Worm (Caenorhabditis elegans): Measurements from ENCODE around the gene idpp-13.
A peak's percentile ranks its signal among the peaks of the same experiment; 100 is the strongest.

The idpp-13 gene

ce11 chrIII:952184-952583 is 35.4 kb upstream of the idpp-13 start, which contains the start of gene fbxa-10:
fbxa-10 (plus strand) TSS chrIII:952390.
- TF ChIP-seq ces-1 (GFP tag; optimal IDR thresholded peaks at IDR 0.05) (peak; percentile 52), drap-1 (GFP tag; optimal IDR thresholded peaks at IDR 0.05) (no peak), unc-120 (tag; optimal IDR thresholded peaks at IDR 0.05; ENCODE audit: poor library complexity, severe bottlenecking) (peak; percentile 68), mab-5 (tag; optimal IDR thresholded peaks at IDR 0.05) (no peak), ham-2 (GFP tag; optimal IDR thresholded peaks at IDR 0.05) (no peak)

- no peak for TF ChIP-seq snpc-4 (tag; optimal IDR thresholded peaks at IDR 0.05)
- no peak for TF ChIP-seq ztf-11 (tag; optimal IDR thresholded peaks at IDR 0.05)
- TF ChIP-seq ham-2 (GFP tag; optimal IDR thresholded peaks at IDR 0.05), result no peak
- peak; percentile 11 for TF ChIP-seq ces-1 (GFP tag; optimal IDR thresholded peaks at IDR 0.05)
- no peak for TF ChIP-seq tbx-8 (GFP tag; optimal IDR thresholded peaks at IDR 0.05)
Measured at ce11 chrIII:950472-950871, 33.7 kb upstream of the idpp-13 start, which contains the start of the genes fbxa-67 and fbxa-11. fbxa-67 (minus strand) TSS chrIII:950670. fbxa-11 (plus strand) TSS chrIII:950869.

- TF ChIP-seq blmp-1 (tag; optimal IDR thresholded peaks at IDR 0.05) (no peak), nhr-28 (tag; optimal IDR thresholded peaks at IDR 0.05) (no peak), hlh-1 (tag; optimal IDR thresholded peaks at IDR 0.05) (no peak), bed-3 (GFP tag; optimal IDR thresholded peaks at IDR 0.05) (no peak), mls-2 (tag; optimal IDR thresholded peaks at IDR 0.05) (no peak), nhr-237 (tag; optimal IDR thresholded peaks at IDR 0.05) (no peak), mep-1 (tag; optimal IDR thresholded peaks at IDR 0.05) (no peak), ztf-11 (tag; optimal IDR thresholded peaks at IDR 0.05) (no peak)
Measured at ce11 chrIII:946250-946725, 29.5 kb upstream of the idpp-13 start, which contains the start of gene fbxa-60. fbxa-60 (minus strand) TSS chrIII:946300.

ce11 chrIII:943426-943927 is 26.7 kb upstream of the idpp-13 start, which contains the start of gene fbxa-59:
fbxa-59 (minus strand) TSS chrIII:943476.
- no peak for TF ChIP-seq ceh-83 (GFP tag; optimal IDR thresholded peaks at IDR 0.05)
- TF ChIP-seq ham-2 (GFP tag; optimal IDR thresholded peaks at IDR 0.05), result no peak
- TF ChIP-seq tbx-8 (GFP tag; optimal IDR thresholded peaks at IDR 0.05), result no peak
- no peak for TF ChIP-seq nhr-2 (tag; optimal IDR thresholded peaks at IDR 0.05)
- TF ChIP-seq ceh-43 (GFP tag; optimal IDR thresholded peaks at IDR 0.05), result no peak
- no peak for TF ChIP-seq lsy-2 (tag; optimal IDR thresholded peaks at IDR 0.05)
- TF ChIP-seq blmp-1 (tag; optimal IDR thresholded peaks at IDR 0.05), result no peak

ce11 chrIII:941958-942357 is 25.2 kb upstream of the idpp-13 start:
- TF ChIP-seq elt-1 (tag; optimal IDR thresholded peaks at IDR 0.05; ENCODE audit: borderline replicate concordance, insufficient read depth) (no peak), tbx-8 (GFP tag; optimal IDR thresholded peaks at IDR 0.05) (no peak), mep-1 (tag; optimal IDR thresholded peaks at IDR 0.05) (no peak), nhr-2 (tag; optimal IDR thresholded peaks at IDR 0.05) (no peak), mls-2 (tag; optimal IDR thresholded peaks at IDR 0.05) (no peak), ztf-11 (tag; optimal IDR thresholded peaks at IDR 0.05) (no peak), bed-3 (GFP tag; optimal IDR thresholded peaks at IDR 0.05) (no peak), unc-62 (GFP tag; optimal IDR thresholded peaks at IDR 0.05) (no peak), snpc-4 (tag; optimal IDR thresholded peaks at IDR 0.05) (no peak), ceh-39 (tag; optimal IDR thresholded peaks at IDR 0.05) (no peak), sem-2 (GFP tag; optimal IDR thresholded peaks at IDR 0.05) (no peak), ces-1 (GFP tag; optimal IDR thresholded peaks at IDR 0.05) (no peak), pha-4 (tag; optimal IDR thresholded peaks at IDR 0.05) (no peak), unc-120 (tag; optimal IDR thresholded peaks at IDR 0.05; ENCODE audit: poor library complexity, severe bottlenecking) (no peak)

- TF ChIP-seq unc-120 (tag; optimal IDR thresholded peaks at IDR 0.05; ENCODE audit: poor library complexity, severe bottlenecking), result no peak
- no peak for TF ChIP-seq drap-1 (GFP tag; optimal IDR thresholded peaks at IDR 0.05)
- TF ChIP-seq unc-39 (tag; optimal IDR thresholded peaks at IDR 0.05), result no peak
- TF ChIP-seq sem-2 (GFP tag; optimal IDR thresholded peaks at IDR 0.05), result no peak
- TF ChIP-seq elt-1 (tag; optimal IDR thresholded peaks at IDR 0.05; ENCODE audit: borderline replicate concordance, insufficient read depth), result no peak
- TF ChIP-seq ztf-11 (tag; optimal IDR thresholded peaks at IDR 0.05), result no peak
- TF ChIP-seq zip-8 (tag; optimal IDR thresholded peaks at IDR 0.05), result no peak
- TF ChIP-seq cnd-1 (tag; optimal IDR thresholded peaks at IDR 0.05), result no peak
- no peak for TF ChIP-seq nhr-12 (tag; optimal IDR thresholded peaks at IDR 0.05)
Measured at ce11 chrIII:938569-938968, 21.8 kb upstream of the idpp-13 start, which contains the start of gene fbxa-22. fbxa-22 (plus strand) TSS chrIII:938869.
